Worm (Caenorhabditis elegans): ENCODE data around the gene crp-1.
A peak's percentile ranks its signal among the peaks of the same experiment; 100 is the strongest.

The crp-1 gene

DNA sequence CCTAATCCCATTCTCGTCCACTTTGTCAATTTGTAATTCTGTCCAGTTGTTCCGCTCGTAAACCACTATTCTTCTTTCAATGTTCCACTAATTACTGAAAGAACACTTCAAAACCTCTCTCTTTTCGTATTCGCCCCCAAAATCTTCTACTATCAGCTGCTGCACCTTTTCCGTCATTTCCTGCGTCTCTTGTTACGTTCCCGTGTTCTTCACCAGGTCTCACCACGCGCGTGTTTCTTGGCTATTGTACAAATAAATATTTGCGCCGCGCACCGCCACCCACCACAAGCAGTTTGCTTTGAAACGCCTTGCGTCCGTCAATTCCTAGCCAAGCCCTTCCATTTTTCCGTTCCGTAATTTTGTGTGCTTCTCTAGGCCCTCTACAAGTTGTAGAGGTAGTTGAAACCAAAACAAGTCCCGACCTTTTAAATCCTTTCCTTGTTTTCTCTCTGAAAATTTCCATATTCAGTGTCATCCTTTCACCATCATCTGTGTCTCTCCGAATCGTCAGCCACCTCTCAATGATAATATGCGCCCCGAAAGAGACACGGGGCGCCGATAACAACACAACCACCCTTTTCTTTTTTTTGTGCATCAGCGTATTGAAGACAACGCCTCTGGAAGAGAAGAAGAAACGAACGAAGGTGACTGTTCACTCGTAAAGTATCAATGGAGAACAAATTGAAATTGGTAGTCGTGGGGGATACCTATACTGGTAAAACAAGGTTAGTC lies at the start of gene crp-1, which contains the start of gene Y32F6B.9:
Gene crp-1 (plus strand): TSS at position 468 of the 732 bp plus-strand sequence.
Gene Y32F6B.9 (plus strand): TSS at position 603 of the 732 bp plus-strand sequence.
- TF ChIP-seq Y55F3AM.14 (GFP tag; optimal IDR thresholded peaks at IDR 0.05) (peak; percentile 32), alr-1 (tag; optimal IDR thresholded peaks at IDR 0.05) (no peak), fos-1 (tag; optimal IDR thresholded peaks at IDR 0.05) (peak; percentile 58)

DNA sequence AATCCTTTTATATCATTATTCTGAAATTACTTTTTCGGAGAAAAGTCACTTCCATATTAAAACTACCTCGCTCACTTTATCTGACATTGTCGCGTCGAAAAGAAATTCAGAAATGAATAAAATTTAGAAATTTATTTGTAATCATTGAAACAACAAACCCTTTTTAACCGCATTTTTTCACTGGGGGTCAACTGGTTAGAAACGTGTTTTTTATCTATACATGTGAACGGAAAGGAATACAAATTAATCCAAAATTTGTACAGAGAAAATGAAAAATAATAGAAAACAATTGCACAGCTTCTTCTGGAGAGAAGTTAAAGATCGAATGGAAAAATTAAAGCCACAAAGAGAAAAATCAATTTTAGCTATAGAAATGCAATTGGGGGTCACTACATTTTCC lies 49.8 kb upstream of the crp-1 start, which contains the start of gene tag-314:
Gene tag-314 (minus strand): TSS at position 101 of the 400 bp plus-strand sequence.
- TF ChIP-seq sem-4 (tag; optimal IDR thresholded peaks at IDR 0.05), result no peak
- no peak for TF ChIP-seq dmd-4 (tag; optimal IDR thresholded peaks at IDR 0.05)
- no peak for TF ChIP-seq nhr-11 (tag; optimal IDR thresholded peaks at IDR 0.05)
- TF ChIP-seq unc-55 (GFP tag; optimal IDR thresholded peaks at IDR 0.05), result no peak
- no peak for TF ChIP-seq ztf-4 (tag; optimal IDR thresholded peaks at IDR 0.05)

DNA sequence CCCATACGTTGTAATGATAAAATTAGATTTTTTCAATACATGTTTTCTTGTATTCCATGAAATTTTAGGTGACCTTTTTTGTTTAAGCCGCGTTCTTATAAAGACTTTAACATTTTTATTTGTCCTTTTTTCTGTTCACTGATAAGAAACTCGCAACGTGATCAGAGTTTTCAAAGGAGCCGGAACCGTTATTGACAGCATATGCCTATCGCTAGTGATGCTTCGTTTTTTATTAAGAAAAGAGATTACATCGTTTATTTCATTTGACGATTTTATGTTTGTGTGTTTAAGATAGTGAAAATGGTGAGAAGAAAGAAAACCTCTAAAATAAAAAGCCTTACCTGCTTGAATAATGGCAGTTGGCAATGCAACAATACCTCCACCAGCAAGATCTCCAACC lies 45.8 kb upstream of the crp-1 start:
- no peak for TF ChIP-seq nhr-21 (tag; optimal IDR thresholded peaks at IDR 0.05)
- TF ChIP-seq crh-2 (tag; optimal IDR thresholded peaks at IDR 0.05), result peak; percentile 24
- TF ChIP-seq elt-1 (tag; optimal IDR thresholded peaks at IDR 0.05), result no peak
- TF ChIP-seq aly-2 (tag; optimal IDR thresholded peaks at IDR 0.05), result no peak
- TF ChIP-seq skn-1 (tag; optimal IDR thresholded peaks at IDR 0.05), result peak; percentile 20
- peak; percentile 90 for TF ChIP-seq fos-1 (tag; optimal IDR thresholded peaks at IDR 0.05)
- peak; percentile 25 for TF ChIP-seq gmeb-1 (tag; optimal IDR thresholded peaks at IDR 0.05)
- peak; percentile 9 for TF ChIP-seq sma-9 (GFP tag; optimal IDR thresholded peaks at IDR 0.05)
- no peak for TF ChIP-seq sma-9 (tag; optimal IDR thresholded peaks at IDR 0.05)

- TF ChIP-seq gmeb-1 (tag; optimal IDR thresholded peaks at IDR 0.05) (peak; percentile 8), nhr-12 (tag; optimal IDR thresholded peaks at IDR 0.05) (no peak), elt-1 (tag; optimal IDR thresholded peaks at IDR 0.05) (no peak), lin-39 (tag; optimal IDR thresholded peaks at IDR 0.05) (no peak), C34F6.9 (tag; optimal IDR thresholded peaks at IDR 0.05) (no peak), lin-11 (tag; optimal IDR thresholded peaks at IDR 0.05) (no peak), mdl-1 (tag; optimal IDR thresholded peaks at IDR 0.05) (no peak), nhr-23 (tag; optimal IDR thresholded peaks at IDR 0.05) (no peak), lin-13 (GFP tag; optimal IDR thresholded peaks at IDR 0.05) (no peak), fos-1 (tag; optimal IDR thresholded peaks at IDR 0.05) (peak; percentile 51), mbf-1 (tag; optimal IDR thresholded peaks at IDR 0.05) (no peak), zag-1 (tag; optimal IDR thresholded peaks at IDR 0.05) (no peak), crh-2 (tag; optimal IDR thresholded peaks at IDR 0.05) (peak; percentile 2), nhr-6 (tag; optimal IDR thresholded peaks at IDR 0.05) (no peak), egl-27 (tag; optimal IDR thresholded peaks at IDR 0.05) (no peak), dmd-4 (tag; optimal IDR thresholded peaks at IDR 0.05) (no peak), Y55F3AM.14 (GFP tag; optimal IDR thresholded peaks at IDR 0.05) (no peak), nhr-237 (tag; optimal IDR thresholded peaks at IDR 0.05) (no peak), nhr-129 (tag; optimal IDR thresholded peaks at IDR 0.05) (no peak)
Observed at ce11 chrV:10433721-10434120, 44.6 kb upstream of the crp-1 start, which contains the start of gene Y32F6A.4. Gene Y32F6A.4, minus strand, starts transcription at chrV:10434067.

ce11 chrV:10435198-10435597 lies 43.2 kb upstream of the crp-1 start:
- TF ChIP-seq unc-39 (tag; optimal IDR thresholded peaks at IDR 0.05) (no peak), fos-1 (tag; optimal IDR thresholded peaks at IDR 0.05) (peak; percentile 70), egl-27 (tag; optimal IDR thresholded peaks at IDR 0.05) (no peak), sma-9 (GFP tag; optimal IDR thresholded peaks at IDR 0.05) (peak; percentile 18), sma-9 (tag; optimal IDR thresholded peaks at IDR 0.05) (no peak), crh-2 (tag; optimal IDR thresholded peaks at IDR 0.05) (peak; percentile 42)

ce11 chrV:10436612-10437011 lies 41.8 kb upstream of the crp-1 start, which contains the start of gene set-22:
Gene set-22, plus strand, starts transcription at chrV:10436912.
- TF ChIP-seq Y55F3AM.14 (GFP tag; optimal IDR thresholded peaks at IDR 0.05) (no peak), ama-1 (optimal IDR thresholded peaks at IDR 0.05) (no peak), ztf-1 (GFP tag; conservative IDR thresholded peaks at IDR 0.05) (no peak), egl-27 (tag; optimal IDR thresholded peaks at IDR 0.05) (no peak), lsy-2 (tag; optimal IDR thresholded peaks at IDR 0.05) (no peak), mbf-1 (tag; optimal IDR thresholded peaks at IDR 0.05) (no peak), sem-4 (tag; optimal IDR thresholded peaks at IDR 0.05) (no peak), C34F6.9 (tag; optimal IDR thresholded peaks at IDR 0.05) (no peak), nhr-25 (tag; optimal IDR thresholded peaks at IDR 0.05) (no peak), ceh-82 (tag; optimal IDR thresholded peaks at IDR 0.05) (no peak), mab-5 (tag; optimal IDR thresholded peaks at IDR 0.05) (no peak), nhr-23 (tag; optimal IDR thresholded peaks at IDR 0.05) (no peak), lin-39 (tag; optimal IDR thresholded peaks at IDR 0.05) (no peak)

All from whole organism, L2 larva.